Worm (Caenorhabditis elegans) whole organism, L2 larva: Measurements from ENCODE around the gene C05B5.4.

ENCODE experiments used
- nhr-25 ChIP-seq: fragments of 150-350 bp; sonication (generic microtip); optimal IDR thresholded peaks from 3 replicates; lab custom pipeline; 2014; ENCODE audit warnings: missing biosample characterization, missing genetic modification characterization
- skn-1 ChIP-seq: sonication (generic microtip); optimal IDR thresholded peaks from 2 replicates; lab custom pipeline; 2017; ENCODE audit warnings: missing biosample characterization, missing genetic modification characterization

DNA sequence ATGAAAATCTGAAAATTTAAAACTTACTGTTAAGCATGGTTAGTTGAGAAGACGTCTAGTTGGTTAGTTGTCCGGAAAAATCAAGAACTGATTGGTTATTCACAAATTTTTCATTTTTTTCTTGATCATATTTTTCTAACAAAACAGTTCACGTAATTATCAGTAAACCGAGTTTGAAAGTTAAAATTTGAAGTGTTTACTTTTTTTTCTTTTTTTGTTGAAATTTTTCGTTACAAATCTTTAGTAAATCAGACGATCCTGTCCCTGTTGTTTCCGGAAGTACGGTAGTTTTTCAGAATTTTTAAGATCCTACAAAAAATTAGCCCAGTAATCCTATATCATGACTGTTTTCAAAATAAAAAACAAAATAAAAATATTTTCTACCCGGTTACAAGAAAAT is 6.7 kb downstream of the C05B5.4 start, which contains the start of gene C05B5.2:
- TF ChIP-seq nhr-25 (tag; lab: Kevin White, UChicago) (no peak), skn-1 (tag; lab: Kevin White, UChicago) (no peak)
